Fruit fly (Drosophila melanogaster): ENCODE measurements around the gene CG14989.

Gene CG14989

DNA sequence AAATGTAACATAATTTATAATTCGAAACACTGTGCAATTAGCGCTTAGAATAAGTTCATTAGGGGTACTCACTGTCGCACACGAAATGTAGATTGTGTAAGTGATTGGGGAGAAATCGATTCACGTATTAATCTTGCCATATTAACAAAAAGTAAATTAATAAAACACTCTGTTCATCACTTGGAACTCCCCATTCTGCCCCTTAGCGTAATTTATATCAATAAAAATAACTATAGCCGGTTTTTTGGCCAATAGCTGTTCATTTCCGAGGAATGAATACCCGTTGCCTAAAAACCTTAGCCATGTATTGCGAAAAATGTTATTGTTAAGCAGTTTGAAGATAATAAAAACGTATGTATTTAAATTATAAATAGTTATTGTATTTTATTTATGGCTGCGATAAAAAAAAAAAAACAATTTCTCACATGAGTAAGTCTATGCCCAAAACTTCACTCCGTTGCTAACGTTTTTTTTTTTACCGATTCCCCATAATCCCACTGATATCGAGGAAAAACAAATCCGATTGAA lies 28.0 kb upstream of the CG14989 start, which contains the start of gene Ugt305A1 (continued):
- no peak for TF ChIP-seq da (GFP tag; optimal IDR thresholded peaks at IDR 0.05)
- TF ChIP-seq Dfd (GFP tag; optimal IDR thresholded peaks at IDR 0.05), result no peak
- TF ChIP-seq unpg (GFP tag; optimal IDR thresholded peaks at IDR 0.05), result peak; percentile 17
- peak; percentile 22 for TF ChIP-seq Hmr (GFP tag; optimal IDR thresholded peaks at IDR 0.05)
- 0 out of 2 replicates have a peak, but pooled peaks have one; percentile 11 for TF ChIP-seq CG31441 (GFP tag; IDR thresholded peaks at IDR 0.05)
- TF ChIP-seq bigmax (GFP tag; optimal IDR thresholded peaks at IDR 0.05), result no peak
- TF ChIP-seq CG2875 (GFP tag; optimal IDR thresholded peaks at IDR 0.05), result no peak
- TF ChIP-seq CG6765 (GFP tag; optimal IDR thresholded peaks at IDR 0.05), result no peak
- TF ChIP-seq kay (GFP tag; optimal IDR thresholded peaks at IDR 0.05), result no peak
- no peak for TF ChIP-seq CG10959 (GFP tag; IDR thresholded peaks at IDR 0.05)
- TF ChIP-seq CG34376 (GFP tag; optimal IDR thresholded peaks at IDR 0.05), result peak; percentile 6
- peak; percentile 17 for TF ChIP-seq grn (GFP tag; optimal IDR thresholded peaks at IDR 0.05)
- no peak for TF ChIP-seq CG9609 (GFP tag; optimal IDR thresholded peaks at IDR 0.05)
- no peak for TF ChIP-seq dimm (GFP tag; IDR thresholded peaks at IDR 0.05)
- peak; percentile 5 for TF ChIP-seq CG10979 (tag; optimal IDR thresholded peaks at IDR 0.05)
- TF ChIP-seq CG6683 (GFP tag; optimal IDR thresholded peaks at IDR 0.05), result no peak
- TF ChIP-seq Med (GFP tag), result peak; percentile 65
- 0 out of 2 replicates have a peak, but pooled peaks have one; percentile 35 for TF ChIP-seq slbo (GFP tag; IDR thresholded peaks at IDR 0.05)
- no peak for TF ChIP-seq Oaz (GFP tag; IDR thresholded peaks at IDR 0.05)
- TF ChIP-seq fu2 (GFP tag; optimal IDR thresholded peaks at IDR 0.05), result no peak
- TF ChIP-seq CG32767 (GFP tag; IDR thresholded peaks at IDR 0.05), result no peak
- TF ChIP-seq HLH4C (GFP tag; IDR thresholded peaks at IDR 0.05; ENCODE audit: partially characterized antibody), result no peak
- TF ChIP-seq CG9876 (GFP tag; optimal IDR thresholded peaks at IDR 0.05), result no peak
- no peak for TF ChIP-seq hbn (GFP tag; IDR thresholded peaks at IDR 0.05; ENCODE audit: partially characterized antibody)
- TF ChIP-seq CG3163 (GFP tag; optimal IDR thresholded peaks at IDR 0.05), result no peak
- TF ChIP-seq wek (GFP tag; optimal IDR thresholded peaks at IDR 0.05), result peak; percentile 50
- TF ChIP-seq Dip3 (GFP tag; optimal IDR thresholded peaks at IDR 0.05), result no peak
- TF ChIP-seq sc (optimal IDR thresholded peaks at IDR 0.05), result no peak
- no peak for TF ChIP-seq sc (GFP tag; optimal IDR thresholded peaks at IDR 0.05)
- no peak for TF ChIP-seq CG11247 (GFP tag; IDR thresholded peaks at IDR 0.05)
- no peak for TF ChIP-seq CG6272 (GFP tag; IDR thresholded peaks at IDR 0.05)
- TF ChIP-seq lmd (GFP tag; IDR thresholded peaks at IDR 0.05), result no peak
- TF ChIP-seq eyg (GFP tag; optimal IDR thresholded peaks at IDR 0.05), result no peak
- no peak for TF ChIP-seq Stat92E (GFP tag; optimal IDR thresholded peaks at IDR 0.05)
- TF ChIP-seq HmgZ (tag; optimal IDR thresholded peaks at IDR 0.05), result no peak
- peak; percentile 6 for TF ChIP-seq Oli (tag; optimal IDR thresholded peaks at IDR 0.05)
- TF ChIP-seq crc (GFP tag; optimal IDR thresholded peaks at IDR 0.05), result no peak
- TF ChIP-seq Atf3 (GFP tag; optimal IDR thresholded peaks at IDR 0.05), result no peak
- TF ChIP-seq jigr1 (GFP tag; IDR thresholded peaks at IDR 0.05), result no peak
- no peak for TF ChIP-seq Hr3 (GFP tag; optimal IDR thresholded peaks at IDR 0.05)
- TF ChIP-seq tgo (GFP tag; IDR thresholded peaks at IDR 0.05), result no peak
- TF ChIP-seq MESR4 (GFP tag; optimal IDR thresholded peaks at IDR 0.05), result no peak
- TF ChIP-seq Atf-2 (GFP tag; optimal IDR thresholded peaks at IDR 0.05), result no peak
- TF ChIP-seq sens (GFP tag), result peak; percentile 78
- no peak for TF ChIP-seq jumu (GFP tag; optimal IDR thresholded peaks at IDR 0.05)
- TF ChIP-seq Dek (tag; optimal IDR thresholded peaks at IDR 0.05), result no peak
- no peak for TF ChIP-seq crol (GFP tag; IDR thresholded peaks at IDR 0.05)
- peak; percentile 50; the same call in 2 of the 3 replicates for TF ChIP-seq row (GFP tag; IDR thresholded peaks at IDR 0.05)
- no peak for TF ChIP-seq CG4360 (GFP tag; IDR thresholded peaks at IDR 0.05)
- no peak for TF ChIP-seq CG31224 (GFP tag; IDR thresholded peaks at IDR 0.05)
- no peak for TF ChIP-seq sd (tag; optimal IDR thresholded peaks at IDR 0.05)
- no peak for TF ChIP-seq YL-1 (GFP tag; optimal IDR thresholded peaks at IDR 0.05)

All from whole organism, embryonic.